Worm (Caenorhabditis elegans): ENCODE measurements around the gene srx-122.
A peak's percentile ranks its signal among the peaks of the same experiment; 100 is the strongest.

srx-122 gene

ce11 chrV:3276184-3276583 lies 21.5 kb downstream of the srx-122 start:
- TF ChIP-seq dpl-1 (GFP tag; optimal IDR thresholded peaks at IDR 0.05) (no peak), ceh-63 (GFP tag; optimal IDR thresholded peaks at IDR 0.05) (no peak), egl-13 (tag; optimal IDR thresholded peaks at IDR 0.05) (no peak), mab-9 (GFP tag; IDR thresholded peaks at IDR 0.05) (no peak), efl-1 (optimal IDR thresholded peaks at IDR 0.05) (no peak), efl-1 (GFP tag; optimal IDR thresholded peaks at IDR 0.05 in 1 of 2) (no peak), lin-14 (GFP tag; optimal IDR thresholded peaks at IDR 0.05) (peak; percentile 75), nhr-20 (tag; optimal IDR thresholded peaks at IDR 0.05) (peak; percentile 29), unc-30 (tag; optimal IDR thresholded peaks at IDR 0.05) (no peak), hlh-17 (GFP tag; optimal IDR thresholded peaks at IDR 0.05; ENCODE audit: borderline replicate concordance) (no peak), lir-3 (tag; optimal IDR thresholded peaks at IDR 0.05; ENCODE audit: poor library complexity) (no peak), grh-1 (GFP tag; IDR thresholded peaks at IDR 0.05) (no peak), zip-4 (GFP tag; optimal IDR thresholded peaks at IDR 0.05) (no peak), nhr-47 (tag; optimal IDR thresholded peaks at IDR 0.05) (no peak), elt-3 (tag; optimal IDR thresholded peaks at IDR 0.05) (no peak), hpl-2 (GFP tag; optimal IDR thresholded peaks at IDR 0.05) (no peak), elt-2 (tag; optimal IDR thresholded peaks at IDR 0.05) (no peak), nhr-19 (GFP tag; conservative IDR thresholded peaks at IDR 0.05) (peak; percentile 33; the same call in 1 of the 2 replicates), nhr-85 (tag) (no peak), mep-1 (tag; optimal IDR thresholded peaks at IDR 0.05) (no peak), nhr-71 (tag; optimal IDR thresholded peaks at IDR 0.05) (peak; percentile 71), rnt-1 (tag; optimal IDR thresholded peaks at IDR 0.05) (peak; percentile 49), nhr-90 (tag; optimal IDR thresholded peaks at IDR 0.05; ENCODE audit: poor library complexity) (no peak), tbx-2 (tag; optimal IDR thresholded peaks at IDR 0.05) (no peak), blmp-1 (tag; optimal IDR thresholded peaks at IDR 0.05) (no peak), Y116A8C.19 (tag; optimal IDR thresholded peaks at IDR 0.05; ENCODE audit: borderline replicate concordance) (no peak), nhr-11 (tag; optimal IDR thresholded peaks at IDR 0.05) (no peak), skn-1 (tag; optimal IDR thresholded peaks at IDR 0.05) (no peak), isw-1 (GFP tag; IDR thresholded peaks at IDR 0.05) (no peak), pag-3 (tag; optimal IDR thresholded peaks at IDR 0.05; ENCODE audit: borderline replicate concordance, insufficient read depth) (no peak), tlp-1 (tag; optimal IDR thresholded peaks at IDR 0.05) (no peak)

ce11 chrV:3275033-3275432 lies 22.6 kb downstream of the srx-122 start, which contains the start of gene T28A11.3:
Gene T28A11.3, plus strand, starts transcription at chrV:3275333.
- no peak for TF ChIP-seq unc-130 (tag; optimal IDR thresholded peaks at IDR 0.05)
- no peak for TF ChIP-seq nhr-47 (tag; optimal IDR thresholded peaks at IDR 0.05)
- TF ChIP-seq ces-1 (GFP tag; optimal IDR thresholded peaks at IDR 0.05): no peak
- no peak for TF ChIP-seq nhr-19 (GFP tag; conservative IDR thresholded peaks at IDR 0.05)
- TF ChIP-seq lin-15B (tag; optimal IDR thresholded peaks at IDR 0.05): no peak
- TF ChIP-seq ama-1 (optimal IDR thresholded peaks at IDR 0.05): no peak
- TF ChIP-seq grh-1 (GFP tag; IDR thresholded peaks at IDR 0.05): no peak
- TF ChIP-seq lir-3 (tag; optimal IDR thresholded peaks at IDR 0.05; ENCODE audit: poor library complexity): no peak
- TF ChIP-seq nhr-20 (tag; optimal IDR thresholded peaks at IDR 0.05): no peak
- TF ChIP-seq lin-13 (GFP tag; optimal IDR thresholded peaks at IDR 0.05): no peak
- no peak for TF ChIP-seq mab-9 (GFP tag; IDR thresholded peaks at IDR 0.05)
- TF ChIP-seq alr-1 (tag; optimal IDR thresholded peaks at IDR 0.05; ENCODE audit: borderline replicate concordance): no peak
- no peak for TF ChIP-seq nhr-85 (tag)
- no peak for TF ChIP-seq hlh-17 (GFP tag; optimal IDR thresholded peaks at IDR 0.05; ENCODE audit: borderline replicate concordance)
- TF ChIP-seq lin-14 (GFP tag; optimal IDR thresholded peaks at IDR 0.05): no peak
- TF ChIP-seq xbp-1 (tag; optimal IDR thresholded peaks at IDR 0.05): no peak
- TF ChIP-seq nhr-90 (tag; optimal IDR thresholded peaks at IDR 0.05; ENCODE audit: poor library complexity): no peak

ce11 chrV:3273577-3274100 lies 24.0 kb downstream of the srx-122 start, which contains the start of gene T28A11.4:
Gene T28A11.4, plus strand, starts transcription at chrV:3274050.
- TF ChIP-seq ces-1 (GFP tag; optimal IDR thresholded peaks at IDR 0.05) (no peak), tlp-1 (tag; optimal IDR thresholded peaks at IDR 0.05) (no peak), Y116A8C.19 (tag; optimal IDR thresholded peaks at IDR 0.05; ENCODE audit: borderline replicate concordance) (no peak), lin-13 (GFP tag; optimal IDR thresholded peaks at IDR 0.05) (no peak), alr-1 (tag; optimal IDR thresholded peaks at IDR 0.05; ENCODE audit: borderline replicate concordance) (no peak), nhr-20 (tag; optimal IDR thresholded peaks at IDR 0.05) (no peak), ceh-88 (GFP tag; IDR thresholded peaks at IDR 0.05) (no peak), mab-9 (GFP tag; IDR thresholded peaks at IDR 0.05) (no peak), nhr-84 (tag; optimal IDR thresholded peaks at IDR 0.05) (no peak)

Measured in whole organism, L1 larva.